Worm (Caenorhabditis elegans) whole organism, young adult: ENCODE data around the gene nspc-10.

Experiments used
- B0336.3 ChIP-seq: fragments of 200-800 bp; sonication (Bioruptor generic); IDR thresholded peaks from 2 replicates; pipeline ENCODE4 v1.3.6; 2022; ENCODE audit warnings: missing genetic modification characterization, missing compliant biosample characterization
- F23B12.7 ChIP-seq: sonication (generic microtip); optimal IDR thresholded peaks from 2 replicates; lab custom pipeline; 2017; ENCODE audit warnings: missing genetic modification characterization, mild to moderate bottlenecking, missing compliant biosample characterization, antibody characterized with exemption, moderate library complexity; ENCODE audit not compliant: insufficient read depth
- F37B4.10 ChIP-seq: fragments of 200-800 bp; sonication (Bioruptor generic); IDR thresholded peaks from 2 replicates; pipeline ENCODE4 v1.3.6; 2022; ENCODE audit warnings: missing genetic modification characterization, missing compliant biosample characterization
- F39B2.1 ChIP-seq: fragments of 200-800 bp; sonication (Bioruptor generic); IDR thresholded peaks from 2 replicates; pipeline ENCODE4 v1.3.6; 2022; ENCODE audit warnings: missing genetic modification reagents, missing genetic modification characterization, missing compliant biosample characterization
- F52B5.7 ChIP-seq: sonication (generic microtip); optimal IDR thresholded peaks from 2 replicates; lab custom pipeline; 2016; ENCODE audit warnings: mild to moderate bottlenecking, missing genetic modification characterization, missing compliant biosample characterization
- F55B11.4 ChIP-seq: sonication (generic microtip); optimal IDR thresholded peaks from 2 replicates; lab custom pipeline; 2016; ENCODE audit warnings: missing compliant biosample characterization, missing genetic modification characterization, borderline replicate concordance; ENCODE audit not compliant: insufficient read depth
- F57C9.4 ChIP-seq: sonication (generic microtip); optimal IDR thresholded peaks from 2 replicates; lab custom pipeline; 2017; ENCODE audit warnings: mild to moderate bottlenecking, missing genetic modification characterization, missing compliant biosample characterization
- K12H6.12 ChIP-seq: fragments of 200-800 bp; sonication (Bioruptor generic); optimal IDR thresholded peaks from 2 replicates; lab custom pipeline; 2018; ENCODE audit warnings: mild to moderate bottlenecking, missing genetic modification characterization, missing compliant biosample characterization
- Y95B8A.8 ChIP-seq: fragments of 200-800 bp; sonication (Bioruptor generic); IDR thresholded peaks from 2 replicates; pipeline ENCODE4 v1.3.6; 2022; ENCODE audit warnings: missing genetic modification reagents, missing genetic modification characterization, missing compliant biosample characterization
- ZK185.1 ChIP-seq: sonication (generic microtip); optimal IDR thresholded peaks from 2 replicates; lab custom pipeline; 2016; ENCODE audit warnings: mild to moderate bottlenecking, missing genetic modification characterization, missing compliant biosample characterization; ENCODE audit not compliant: poor library complexity, severe bottlenecking
- ama-1 ChIP-seq, 3 experiments: fragments of 150-350 bp in 1 of 3; sonication (generic microtip) in 2 of 3; optimal IDR thresholded peaks; 2 replicates each; lab custom pipeline; 2014 to 2018; ENCODE audit warnings: missing biosample characterization in 2 of 3, missing genetic modification characterization in 2 of 3, missing genetic modification reagents in 2 of 3
- aptf-2 ChIP-seq: fragments of 200-800 bp; sonication (Bioruptor generic); conservative IDR thresholded peaks from 2 replicates; pipeline ENCODE4 v1.3.6; 2022; ENCODE audit warnings: missing genetic modification reagents, missing genetic modification characterization, missing compliant biosample characterization
- aptf-3 ChIP-seq: fragments of 200-800 bp; sonication (Bioruptor generic); IDR thresholded peaks from 2 replicates; pipeline ENCODE4 v1.3.6; 2022; ENCODE audit warnings: missing genetic modification characterization, missing compliant biosample characterization
- athp-1 ChIP-seq: sonication (generic microtip); optimal IDR thresholded peaks from 2 replicates; lab custom pipeline; 2017; ENCODE audit warnings: mild to moderate bottlenecking, missing genetic modification characterization, missing compliant biosample characterization
- attf-6 ChIP-seq: fragments of 200-800 bp; sonication (Bioruptor generic); IDR thresholded peaks from 2 replicates; pipeline ENCODE4 v1.3.6; 2022; ENCODE audit warnings: missing genetic modification reagents, missing genetic modification characterization, missing compliant biosample characterization
- bed-2 ChIP-seq: fragments of 200-800 bp; sonication (Bioruptor generic); IDR thresholded peaks from 2 replicates; pipeline ENCODE4 v1.3.6; 2022; ENCODE audit warnings: missing genetic modification reagents, missing genetic modification characterization, missing compliant biosample characterization
- ccch-3 ChIP-seq: fragments of 200-800 bp; sonication (Bioruptor generic); optimal IDR thresholded peaks from 2 replicates; lab custom pipeline; 2018; ENCODE audit warnings: mild to moderate bottlenecking, missing genetic modification characterization, missing compliant biosample characterization
- cebp-1 ChIP-seq, 2 experiments: fragments of 200-800 bp in 1 of 2; sonication (Bioruptor generic) in 1 of 2; sonication (generic microtip) in 1 of 2; IDR thresholded peaks in 1 of 2; optimal IDR thresholded peaks in 1 of 2; 2 replicates each; pipeline versions ENCODE4 v1.3.6 to Lab custom; 2017 to 2022; ENCODE audit warnings: missing compliant biosample characterization in 2 of 2, missing genetic modification characterization in 2 of 2, mild to moderate bottlenecking in 1 of 2, missing genetic modification reagents in 1 of 2, moderate library complexity in 1 of 2
- chd-7 ChIP-seq: sonication (generic microtip); optimal IDR thresholded peaks from 2 replicates; lab custom pipeline; 2016; ENCODE audit warnings: mild to moderate bottlenecking, missing genetic modification characterization, moderate library complexity, missing compliant biosample characterization
- dpl-1 ChIP-seq: fragments of 150-350 bp; optimal IDR thresholded peaks from 2 replicates; lab custom pipeline; 2014; ENCODE audit warnings: missing biosample characterization, missing genetic modification reagents, missing genetic modification characterization
- egl-18 ChIP-seq: fragments of 200-800 bp; sonication (Bioruptor generic); IDR thresholded peaks from 2 replicates; pipeline ENCODE4 v1.3.6; 2022; ENCODE audit warnings: missing genetic modification reagents, missing genetic modification characterization, missing compliant biosample characterization
- ets-4 ChIP-seq: fragments of 200-800 bp; sonication (Bioruptor generic); optimal IDR thresholded peaks from 2 replicates; lab custom pipeline; 2018; ENCODE audit warnings: mild to moderate bottlenecking, missing genetic modification characterization, missing compliant biosample characterization
- hlh-26 ChIP-seq: fragments of 200-800 bp; sonication (Bioruptor generic); conservative IDR thresholded peaks from 2 replicates; pipeline ENCODE4 v1.3.6; 2022; ENCODE audit warnings: missing genetic modification reagents, missing genetic modification characterization, missing compliant biosample characterization
- hmg-1.2 ChIP-seq: fragments of 200-800 bp; sonication (Bioruptor generic); IDR thresholded peaks from 2 replicates; pipeline ENCODE4 v1.3.6; 2022; ENCODE audit warnings: missing genetic modification reagents, missing genetic modification characterization, missing compliant biosample characterization
- hmg-20 ChIP-seq: fragments of 200-800 bp; sonication (Bioruptor generic); IDR thresholded peaks from 2 replicates; pipeline ENCODE4 v1.3.6; 2022; ENCODE audit warnings: missing genetic modification reagents, missing genetic modification characterization, missing compliant biosample characterization
- let-526 ChIP-seq: fragments of 200-800 bp; sonication (Bioruptor generic); IDR thresholded peaks from 2 replicates; pipeline ENCODE4 v1.3.6; 2022; ENCODE audit warnings: missing genetic modification reagents, missing genetic modification characterization, missing compliant biosample characterization
- lin-26 ChIP-seq: fragments of 200-800 bp; sonication (Bioruptor generic); IDR thresholded peaks from 2 replicates; pipeline ENCODE4 v1.3.6; 2022; ENCODE audit warnings: missing genetic modification reagents, missing genetic modification characterization, missing compliant biosample characterization
- lir-1 ChIP-seq: fragments of 200-800 bp; sonication (Bioruptor generic); conservative IDR thresholded peaks from 2 replicates; pipeline ENCODE4 v1.3.6; 2022; ENCODE audit warnings: missing genetic modification reagents, missing genetic modification characterization, missing compliant biosample characterization
- madf-10 ChIP-seq: sonication (generic microtip); optimal IDR thresholded peaks from 2 replicates; lab custom pipeline; 2016; ENCODE audit warnings: mild to moderate bottlenecking, missing genetic modification characterization, missing compliant biosample characterization
- madf-3 ChIP-seq: fragments of 200-800 bp; sonication (Bioruptor generic); IDR thresholded peaks from 2 replicates; pipeline ENCODE4 v1.3.6; 2022; ENCODE audit warnings: missing genetic modification reagents, missing genetic modification characterization, missing compliant biosample characterization
- mes-4 ChIP-seq: sonication (generic microtip); optimal IDR thresholded peaks from 2 replicates; lab custom pipeline; 2016; ENCODE audit warnings: missing genotype, missing genetic modification characterization, missing compliant biosample characterization
- nfyb-1 ChIP-seq: fragments of 200-800 bp; sonication (Bioruptor generic); IDR thresholded peaks from 2 replicates; pipeline ENCODE4 v1.3.6; 2022; ENCODE audit warnings: missing genetic modification reagents, missing genetic modification characterization, missing compliant biosample characterization
- nhr-120 ChIP-seq: fragments of 200-800 bp; sonication (Bioruptor generic); IDR thresholded peaks from 2 replicates; pipeline ENCODE4 v1.3.6; 2022; ENCODE audit warnings: missing genetic modification characterization, missing compliant biosample characterization
- repo-1 ChIP-seq: sonication (generic microtip); optimal IDR thresholded peaks from 2 replicates; lab custom pipeline; 2017; ENCODE audit warnings: mild to moderate bottlenecking, missing genetic modification characterization, missing compliant biosample characterization
- rpc-1 ChIP-seq, 2 experiments: fragments of 150-350 bp in 1 of 2; sonication (generic microtip) in 1 of 2; optimal IDR thresholded peaks; 2 replicates each; lab custom pipeline; 2014 to 2018; ENCODE audit warnings: missing biosample characterization in 1 of 2, missing genetic modification characterization in 1 of 2, missing genetic modification reagents in 1 of 2, missing genotype in 1 of 2
- sea-2 ChIP-seq: fragments of 200-800 bp; sonication (Bioruptor generic); IDR thresholded peaks from 2 replicates; pipeline ENCODE4 v1.3.6; 2022; ENCODE audit warnings: missing genetic modification characterization, missing compliant biosample characterization
- snpc-1.1 ChIP-seq: sonication (generic microtip); optimal IDR thresholded peaks from 2 replicates; lab custom pipeline; 2017; ENCODE audit warnings: missing genetic modification characterization, mild to moderate bottlenecking, missing compliant biosample characterization, antibody characterized with exemption, moderate library complexity, missing genotype, missing genetic modification reagents; ENCODE audit not compliant: insufficient read depth
- snpc-1.3 ChIP-seq: sonication (generic microtip); optimal IDR thresholded peaks from 2 replicates; lab custom pipeline; 2017; ENCODE audit warnings: missing genetic modification characterization, mild to moderate bottlenecking, missing compliant biosample characterization, antibody characterized with exemption, moderate library complexity, missing genotype, missing genetic modification reagents; ENCODE audit not compliant: insufficient read depth
- snpc-3.4 ChIP-seq: sonication (generic microtip); optimal IDR thresholded peaks from 2 replicates; lab custom pipeline; 2017; ENCODE audit warnings: missing genetic modification characterization, mild to moderate bottlenecking, missing compliant biosample characterization, antibody characterized with exemption, moderate library complexity, missing genotype, missing genetic modification reagents
- somi-1 ChIP-seq: fragments of 200-800 bp; sonication (Bioruptor generic); optimal IDR thresholded peaks from 2 replicates; lab custom pipeline; 2018; ENCODE audit warnings: mild to moderate bottlenecking, missing genetic modification characterization, missing compliant biosample characterization
- tlf-1 ChIP-seq: fragments of 200-800 bp; sonication (Bioruptor generic); optimal IDR thresholded peaks from 2 replicates; lab custom pipeline; 2018; ENCODE audit warnings: mild to moderate bottlenecking, missing genetic modification characterization, missing compliant biosample characterization
- unc-62 ChIP-seq: fragments of 150-350 bp; optimal IDR thresholded peaks from 2 replicates; lab custom pipeline; 2014; ENCODE audit warnings: missing biosample characterization, missing genetic modification reagents, missing genetic modification characterization
- xnd-1 ChIP-seq: sonication (generic microtip); optimal IDR thresholded peaks from 2 replicates; lab custom pipeline; 2016; ENCODE audit warnings: missing genotype, missing genetic modification reagents, missing genetic modification characterization, missing compliant biosample characterization
- zfh-2 ChIP-seq: fragments of 200-800 bp; sonication (Bioruptor generic); conservative IDR thresholded peaks from 2 replicates; pipeline ENCODE4 v1.3.6; 2022; ENCODE audit warnings: missing genetic modification reagents, missing genetic modification characterization, missing compliant biosample characterization
- ztf-22 ChIP-seq: fragments of 200-800 bp; sonication (Bioruptor generic); optimal IDR thresholded peaks from 2 replicates; lab custom pipeline; 2018; ENCODE audit warnings: mild to moderate bottlenecking, missing genetic modification characterization, moderate library complexity, missing compliant biosample characterization
- ztf-25 ChIP-seq: fragments of 200-800 bp; sonication (Bioruptor generic); IDR thresholded peaks from 2 replicates; pipeline ENCODE4 v1.3.6; 2022; ENCODE audit warnings: missing genetic modification reagents, missing genetic modification characterization, missing compliant biosample characterization
- ztf-26 ChIP-seq: sonication (generic microtip); optimal IDR thresholded peaks from 2 replicates; lab custom pipeline; 2017; ENCODE audit warnings: missing genetic modification characterization, missing compliant biosample characterization

Gene nspc-10

DNA sequence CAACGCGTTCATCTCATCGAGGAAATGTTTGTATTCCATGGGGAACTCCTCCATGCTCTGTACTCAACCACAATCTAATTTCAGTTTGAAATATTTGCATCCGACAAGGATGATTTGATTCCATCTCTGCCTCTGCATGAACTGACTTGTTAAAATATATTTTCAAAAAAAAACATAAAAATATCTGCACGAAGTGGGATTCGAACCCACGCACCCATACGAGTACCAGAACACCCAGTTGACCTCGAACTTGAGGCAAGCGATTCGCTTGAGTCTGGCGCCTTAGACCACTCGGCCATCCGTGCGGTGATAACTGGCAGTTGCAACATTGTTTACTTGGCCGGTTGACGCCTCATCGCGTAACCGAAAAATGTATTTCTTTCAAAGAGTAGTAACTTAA lies 4.4 kb downstream of the nspc-10 start (continued):
- TF ChIP-seq snpc-1.3 (tag; lab: Kevin White, UChicago) (peak; percentile 81), somi-1 (GFP tag; lab: Kevin White, UChicago) (no peak), F57C9.4 (no peak), nhr-120 (no peak), ztf-22 (peak; percentile 15), tlf-1 (GFP tag; lab: Kevin White, UChicago) (no peak), nfyb-1 (GFP tag; lab: Robert Waterston, UW) (peak; percentile 73), madf-10 (tag; lab: Kevin White, UChicago) (peak; percentile 41), egl-18 (GFP tag; lab: Robert Waterston, UW) (no peak), hmg-20 (GFP tag; lab: Robert Waterston, UW) (no peak), madf-3 (GFP tag; lab: Robert Waterston, UW) (0 out of 2 replicates have a peak, but pooled peaks have one; percentile 55), bed-2 (GFP tag; lab: Robert Waterston, UW) (no peak), F55B11.4 (tag; lab: Kevin White, UChicago) (no peak), lir-1 (no peak), lin-26 (peak; percentile 83), F37B4.10 (GFP tag; lab: Robert Waterston, UW) (no peak), xnd-1 (tag; lab: Kevin White, UChicago) (no peak), B0336.3 (no peak), rpc-1 (optimal IDR thresholded peaks at IDR 0.05; lab: Kevin White, UChicago) (peak; percentile 86), rpc-1 (tag; optimal IDR thresholded peaks at IDR 0.05; lab: Kevin White, UChicago) (peak; percentile 90), let-526 (GFP tag; lab: Robert Waterston, UW) (peak; percentile 51; the same call in 1 of the 2 replicates), zfh-2 (no peak), ama-1 (optimal IDR thresholded peaks at IDR 0.05; lab: Kevin White, UChicago) (no peak), ama-1 (GFP tag; optimal IDR thresholded peaks at IDR 0.05; lab: Kevin White, UChicago) (peak in 1 of 2 experiments; percentile 42), ztf-25 (peak; percentile 94), Y95B8A.8 (GFP tag; lab: Robert Waterston, UW) (0 out of 2 replicates have a peak, but pooled peaks have one; percentile 51), ets-4 (GFP tag; lab: Kevin White, UChicago) (no peak), hmg-1.2 (GFP tag; lab: Robert Waterston, UW) (peak; percentile 69), ZK185.1 (tag; lab: Kevin White, UChicago) (peak; percentile 71), ztf-26 (tag; lab: Kevin White, UChicago) (peak; percentile 52), unc-62 (no peak), athp-1 (tag; lab: Kevin White, UChicago) (peak; percentile 54), F39B2.1 (GFP tag; lab: Robert Waterston, UW) (no peak), chd-7 (peak; percentile 54), aptf-3 (GFP tag; lab: Robert Waterston, UW) (no peak), attf-6 (peak; percentile 71), sea-2 (no peak), dpl-1 (GFP tag; lab: Kevin White, UChicago) (no peak), cebp-1 (GFP tag; IDR thresholded peaks at IDR 0.05; lab: Robert Waterston, UW) (no peak), cebp-1 (tag; optimal IDR thresholded peaks at IDR 0.05; lab: Kevin White, UChicago) (no peak), snpc-1.1 (tag; lab: Kevin White, UChicago) (no peak), K12H6.12 (no peak), aptf-2 (GFP tag; lab: Robert Waterston, UW) (no peak), snpc-3.4 (tag; lab: Kevin White, UChicago) (peak; percentile 56), F52B5.7 (tag; lab: Kevin White, UChicago) (peak; percentile 58), mes-4 (no peak), ccch-3 (GFP tag; lab: Kevin White, UChicago) (no peak), repo-1 (tag; lab: Kevin White, UChicago) (peak; percentile 16), F23B12.7 (no peak), hlh-26 (no peak)
